Worm (Caenorhabditis elegans) whole organism, L4 larva: Measurements from ENCODE around the gene nhr-272.

ENCODE experiments used
- D1046.2 ChIP-seq: fragments of 200-800 bp; sonication (Bioruptor generic); IDR thresholded peaks from 2 replicates; pipeline ENCODE4 v1.3.6; 2022; ENCODE audit warnings: missing genetic modification characterization, missing compliant biosample characterization
- F26F4.8 ChIP-seq: fragments of 200-800 bp; sonication (Bioruptor generic); conservative IDR thresholded peaks from 2 replicates; pipeline ENCODE4 v1.3.6; 2022; ENCODE audit warnings: missing genetic modification characterization, missing compliant biosample characterization
- F49E8.2 ChIP-seq: sonication (generic microtip); optimal IDR thresholded peaks from 2 replicates; lab custom pipeline; 2016; ENCODE audit warnings: missing compliant biosample characterization, mild to moderate bottlenecking, missing genetic modification characterization, borderline replicate concordance
- R02D3.7 ChIP-seq: fragments of 150-350 bp; sonication (generic microtip); optimal IDR thresholded peaks from 3 replicates; lab custom pipeline; 2014; ENCODE audit warnings: missing biosample characterization, missing genetic modification characterization
- T26A8.4 ChIP-seq: fragments of 200-800 bp; sonication (Bioruptor generic); IDR thresholded peaks from 2 replicates; pipeline ENCODE4 v1.3.6; 2022; ENCODE audit warnings: missing genetic modification characterization, missing compliant biosample characterization
- Y105C5A.15 ChIP-seq: fragments of 200-800 bp; sonication (Bioruptor generic); IDR thresholded peaks from 2 replicates; pipeline ENCODE4 v1.3.6; 2022; ENCODE audit warnings: missing genetic modification characterization, missing compliant biosample characterization
- aha-1 ChIP-seq: fragments of 150-350 bp; peaks from one replicate; lab custom pipeline; 2014; ENCODE audit warnings: missing biosample characterization, missing genetic modification characterization
- arid-1 ChIP-seq: fragments of 200-800 bp; sonication (Bioruptor generic); conservative IDR thresholded peaks from 2 replicates; pipeline ENCODE4 v1.3.6; 2022; ENCODE audit warnings: missing genetic modification reagents, missing genetic modification characterization, missing compliant biosample characterization
- ceh-20 ChIP-seq: fragments of 200-800 bp; sonication (Bioruptor generic); IDR thresholded peaks from 2 replicates; pipeline ENCODE4 v1.3.6; 2022; ENCODE audit warnings: missing genetic modification reagents, missing genetic modification characterization, missing compliant biosample characterization
- ceh-28 ChIP-seq: fragments of 150-350 bp; optimal IDR thresholded peaks from 2 replicates; lab custom pipeline; 2014; ENCODE audit warnings: missing biosample characterization, missing genetic modification reagents, missing genetic modification characterization
- ceh-32 ChIP-seq: sonication (generic microtip); optimal IDR thresholded peaks from 2 replicates; lab custom pipeline; 2016; ENCODE audit warnings: mild to moderate bottlenecking, missing genetic modification characterization, missing compliant biosample characterization; ENCODE audit not compliant: poor library complexity
- ceh-62 ChIP-seq: sonication (generic microtip); optimal IDR thresholded peaks from 2 replicates; lab custom pipeline; 2017; ENCODE audit warnings: missing biosample characterization, missing genetic modification characterization
- ceh-82 ChIP-seq: sonication (generic microtip); optimal IDR thresholded peaks from 2 replicates; lab custom pipeline; 2017; ENCODE audit warnings: missing biosample characterization, missing genetic modification characterization
- cey-2 ChIP-seq: sonication (generic microtip); optimal IDR thresholded peaks from 3 replicates; lab custom pipeline; 2017; ENCODE audit warnings: missing genetic modification characterization, mild to moderate bottlenecking, missing compliant biosample characterization, antibody characterized with exemption, borderline replicate concordance; ENCODE audit not compliant: insufficient read depth
- ctbp-1 ChIP-seq: fragments of 200-800 bp; sonication (Bioruptor generic); IDR thresholded peaks from 2 replicates; pipeline ENCODE4 v1.3.6; 2022; ENCODE audit warnings: missing genetic modification reagents, missing genetic modification characterization, missing compliant biosample characterization
- daf-12 ChIP-seq: fragments of 150-350 bp; optimal IDR thresholded peaks from 2 replicates; lab custom pipeline; 2014; ENCODE audit warnings: missing biosample characterization, missing genetic modification reagents, missing genetic modification characterization
- daf-19 ChIP-seq: fragments of 200-800 bp; sonication (Bioruptor generic); conservative IDR thresholded peaks from 2 replicates; pipeline ENCODE4 v1.3.6; 2022; ENCODE audit warnings: missing genetic modification characterization, missing compliant biosample characterization
- dmd-8 ChIP-seq: fragments of 200-800 bp; sonication (Bioruptor generic); IDR thresholded peaks from 2 replicates; pipeline ENCODE4 v1.3.6; 2022; ENCODE audit warnings: missing genetic modification characterization, missing compliant biosample characterization
- dpl-1 ChIP-seq: fragments of 150-350 bp; optimal IDR thresholded peaks from 2 replicates; lab custom pipeline; 2014; ENCODE audit warnings: missing biosample characterization, missing genetic modification reagents, missing genetic modification characterization
- duxl-1 ChIP-seq: sonication (generic microtip); optimal IDR thresholded peaks from 2 replicates; lab custom pipeline; 2016; ENCODE audit warnings: mild to moderate bottlenecking, missing genetic modification characterization, moderate library complexity, missing compliant biosample characterization; ENCODE audit not compliant: poor library complexity
- hif-1 ChIP-seq, 2 experiments: sonication (generic microtip); optimal IDR thresholded peaks; 2 replicates each; lab custom pipeline; 2016 to 2017; ENCODE audit warnings: missing compliant biosample characterization in 2 of 2, missing genetic modification characterization in 2 of 2, missing genetic modification reagents in 2 of 2, missing genotype in 2 of 2, mild to moderate bottlenecking in 1 of 2
- hlh-30 ChIP-seq: sonication (generic microtip); optimal IDR thresholded peaks from 2 replicates; lab custom pipeline; 2017; ENCODE audit warnings: antibody characterized with exemption, mild to moderate bottlenecking, missing genetic modification characterization, missing compliant biosample characterization; ENCODE audit not compliant: insufficient read depth
- hmg-1.1 ChIP-seq: fragments of 200-800 bp; sonication (Bioruptor generic); IDR thresholded peaks from 2 replicates; pipeline ENCODE4 v1.3.6; 2022; ENCODE audit warnings: missing genetic modification reagents, missing genetic modification characterization, missing compliant biosample characterization
- lin-13 ChIP-seq: fragments of 150-350 bp; optimal IDR thresholded peaks from 2 replicates; lab custom pipeline; 2014; ENCODE audit warnings: missing biosample characterization, missing genetic modification reagents, missing genetic modification characterization
- lin-39 ChIP-seq: fragments of 150-350 bp; optimal IDR thresholded peaks from 2 replicates; lab custom pipeline; 2014; ENCODE audit warnings: missing biosample characterization, missing genetic modification reagents, missing genetic modification characterization
- mdl-1 ChIP-seq, 2 experiments: fragments of 150-350 bp in 1 of 2; sonication (generic microtip) in 1 of 2; optimal IDR thresholded peaks; 2 replicates each; lab custom pipeline; 2014 to 2017; ENCODE audit warnings: missing biosample characterization in 2 of 2, missing genetic modification characterization in 2 of 2
- mdt-29 ChIP-seq: fragments of 200-800 bp; sonication (Bioruptor generic); IDR thresholded peaks from 2 replicates; pipeline ENCODE4 v1.3.6; 2022; ENCODE audit warnings: missing genetic modification reagents, missing genetic modification characterization, missing compliant biosample characterization
- mep-1 ChIP-seq: fragments of 150-350 bp; sonication (generic microtip); optimal IDR thresholded peaks from 3 replicates; lab custom pipeline; 2014; ENCODE audit warnings: missing biosample characterization, missing genetic modification characterization
- mxl-2 ChIP-seq: fragments of 200-800 bp; sonication (Bioruptor generic); conservative IDR thresholded peaks from 2 replicates; pipeline ENCODE4 v1.3.6; 2022; ENCODE audit warnings: missing genetic modification reagents, missing genetic modification characterization, missing compliant biosample characterization
- mxl-3 ChIP-seq: fragments of 200-800 bp; sonication (Bioruptor generic); optimal IDR thresholded peaks from 2 replicates; lab custom pipeline; 2018; ENCODE audit warnings: mild to moderate bottlenecking, missing genetic modification characterization, missing compliant biosample characterization
- nhr-11 ChIP-seq: fragments of 150-350 bp; optimal IDR thresholded peaks from 2 replicates; lab custom pipeline; 2014; ENCODE audit warnings: missing biosample characterization, missing genetic modification characterization
- nhr-111 ChIP-seq: fragments of 200-800 bp; sonication (Bioruptor generic); optimal IDR thresholded peaks from 2 replicates; lab custom pipeline; 2018; ENCODE audit warnings: mild to moderate bottlenecking, missing genetic modification characterization, missing compliant biosample characterization
- nhr-237 ChIP-seq: sonication (generic microtip); optimal IDR thresholded peaks from 2 replicates; lab custom pipeline; 2017; ENCODE audit warnings: missing biosample characterization, missing genetic modification characterization
- nhr-42 ChIP-seq: fragments of 200-800 bp; sonication (Bioruptor generic); IDR thresholded peaks from 2 replicates; pipeline ENCODE4 v1.3.6; 2022; ENCODE audit warnings: missing genetic modification characterization, missing compliant biosample characterization
- nhr-6 ChIP-seq: fragments of 150-350 bp; optimal IDR thresholded peaks from 2 replicates; lab custom pipeline; 2014; ENCODE audit warnings: missing biosample characterization, missing genetic modification characterization
- saeg-2 ChIP-seq: fragments of 200-800 bp; sonication (Bioruptor generic); IDR thresholded peaks from 2 replicates; pipeline ENCODE4 v1.3.6; 2022; ENCODE audit warnings: missing genetic modification reagents, missing genetic modification characterization, missing compliant biosample characterization
- sdz-12 ChIP-seq: fragments of 200-800 bp; sonication (Bioruptor generic); optimal IDR thresholded peaks from 2 replicates; lab custom pipeline; 2018; ENCODE audit warnings: mild to moderate bottlenecking, missing genetic modification characterization, missing compliant biosample characterization
- snpc-1.2 ChIP-seq: fragments of 200-800 bp; sonication (Bioruptor generic); IDR thresholded peaks from 2 replicates; pipeline ENCODE4 v1.3.6; 2022; ENCODE audit warnings: missing genetic modification reagents, missing genetic modification characterization, missing compliant biosample characterization
- spr-3 ChIP-seq: fragments of 200-800 bp; sonication (Bioruptor generic); optimal IDR thresholded peaks from 2 replicates; lab custom pipeline; 2018; ENCODE audit warnings: mild to moderate bottlenecking, missing genetic modification characterization, missing compliant biosample characterization
- unc-39 ChIP-seq: sonication (generic microtip); optimal IDR thresholded peaks from 2 replicates; lab custom pipeline; 2017; ENCODE audit warnings: missing biosample characterization, missing genetic modification characterization
- unc-62 ChIP-seq, 3 experiments: fragments of 150-350 bp in 1 of 3; sonication (generic microtip); optimal IDR thresholded peaks in 2 of 3; peaks in 1 of 3; 1 replicate in 1 of 3; 2 replicates in 2 of 3; lab custom pipeline; 2014 to 2017; ENCODE audit warnings: missing biosample characterization in 3 of 3, missing genetic modification characterization in 3 of 3, missing genetic modification reagents in 3 of 3, missing genotype in 1 of 3
- zfp-2 ChIP-seq: sonication (generic microtip); optimal IDR thresholded peaks from 2 replicates; lab custom pipeline; 2016; ENCODE audit warnings: mild to moderate bottlenecking, missing genetic modification characterization, missing compliant biosample characterization
- zip-11 ChIP-seq: fragments of 200-800 bp; sonication (Bioruptor generic); IDR thresholded peaks from 2 replicates; pipeline ENCODE4 v1.3.6; 2022; ENCODE audit warnings: missing genetic modification characterization, missing compliant biosample characterization
- ztf-11 ChIP-seq: fragments of 150-350 bp; optimal IDR thresholded peaks from 2 replicates; lab custom pipeline; 2014; ENCODE audit warnings: missing biosample characterization, missing genetic modification characterization
- ztf-7 ChIP-seq: fragments of 150-350 bp; optimal IDR thresholded peaks from 2 replicates; lab custom pipeline; 2014; ENCODE audit warnings: missing biosample characterization, missing genetic modification characterization

The nhr-272 gene

ce11 chrX:12667804-12668511 is 36.7 kb downstream of the nhr-272 start, which contains the start of gene nhr-17 (continued):
- TF ChIP-seq nhr-42 (0 out of 2 replicates have a peak, but pooled peaks have one; percentile 9), ztf-11 (no peak), F26F4.8 (GFP tag; lab: Robert Waterston, UW) (no peak), dpl-1 (GFP tag; lab: Kevin White, UChicago) (no peak), unc-62 (GFP tag; optimal IDR thresholded peaks at IDR 0.05 in 1 of 2; lab: Kevin White, UChicago) (peak in 1 of 2 experiments; percentile 88), unc-62 (tag; optimal IDR thresholded peaks at IDR 0.05; lab: Kevin White, UChicago) (no peak), zfp-2 (tag; lab: Kevin White, UChicago) (no peak), ceh-28 (tag; lab: Kevin White, UChicago) (no peak), mdl-1 (tag; optimal IDR thresholded peaks at IDR 0.05; lab: Kevin White, UChicago) (peak in 1 of 2 experiments; percentile 8), F49E8.2 (no peak), lin-13 (no peak), zip-11 (GFP tag; lab: Robert Waterston, UW) (no peak), snpc-1.2 (GFP tag; lab: Robert Waterston, UW) (no peak), nhr-111 (GFP tag; lab: Kevin White, UChicago) (no peak), ceh-82 (no peak), mxl-3 (GFP tag; lab: Kevin White, UChicago) (no peak), ceh-32 (tag; lab: Kevin White, UChicago) (no peak), daf-12 (tag; lab: Kevin White, UChicago) (no peak), nhr-11 (tag; lab: Kevin White, UChicago) (peak; percentile 15), mxl-2 (GFP tag; lab: Robert Waterston, UW) (no peak), cey-2 (tag; lab: Kevin White, UChicago) (no peak), duxl-1 (tag; lab: Kevin White, UChicago) (no peak), D1046.2 (GFP tag; lab: Robert Waterston, UW) (no peak), R02D3.7 (tag; lab: Kevin White, UChicago) (no peak), nhr-6 (tag; lab: Kevin White, UChicago) (no peak), ceh-62 (tag; lab: Kevin White, UChicago) (no peak), unc-39 (tag; lab: Kevin White, UChicago) (no peak), nhr-237 (tag; lab: Kevin White, UChicago) (no peak)

DNA sequence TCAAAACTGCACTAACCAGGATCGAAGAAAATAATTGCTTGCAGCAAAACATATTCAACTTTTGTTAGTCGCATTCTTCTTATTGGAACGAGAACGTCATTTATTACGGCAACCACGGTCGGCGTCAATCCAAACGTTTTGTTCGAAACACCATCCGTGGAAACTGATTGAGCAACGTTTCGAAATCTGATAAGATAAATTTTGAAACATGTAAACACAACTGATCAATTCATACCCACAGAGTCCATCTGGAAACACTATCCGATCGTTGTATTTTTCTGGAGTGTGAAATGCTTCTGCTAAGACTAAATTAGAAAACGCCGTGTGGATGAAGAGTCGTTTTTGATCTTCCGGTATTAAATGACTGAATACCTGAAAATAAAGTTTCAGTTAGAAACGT is 38.8 kb downstream of the nhr-272 start:
- 0 out of 2 replicates have a peak, but pooled peaks have one; percentile 29 for TF ChIP-seq mxl-2 (GFP tag; lab: Robert Waterston, UW)
- peak in 1 of 2 experiments; percentile 35 for TF ChIP-seq unc-62 (GFP tag; optimal IDR thresholded peaks at IDR 0.05 in 1 of 2; lab: Kevin White, UChicago)
- TF ChIP-seq unc-62 (tag; optimal IDR thresholded peaks at IDR 0.05; lab: Kevin White, UChicago), result no peak
- no peak for TF ChIP-seq spr-3 (GFP tag; lab: Kevin White, UChicago)
- TF ChIP-seq hmg-1.1 (GFP tag; lab: Robert Waterston, UW), result 0 out of 2 replicates have a peak, but pooled peaks have one; percentile 20
- TF ChIP-seq aha-1 (tag; lab: Kevin White, UChicago), result peak; percentile 41
- no peak for TF ChIP-seq ztf-11

DNA sequence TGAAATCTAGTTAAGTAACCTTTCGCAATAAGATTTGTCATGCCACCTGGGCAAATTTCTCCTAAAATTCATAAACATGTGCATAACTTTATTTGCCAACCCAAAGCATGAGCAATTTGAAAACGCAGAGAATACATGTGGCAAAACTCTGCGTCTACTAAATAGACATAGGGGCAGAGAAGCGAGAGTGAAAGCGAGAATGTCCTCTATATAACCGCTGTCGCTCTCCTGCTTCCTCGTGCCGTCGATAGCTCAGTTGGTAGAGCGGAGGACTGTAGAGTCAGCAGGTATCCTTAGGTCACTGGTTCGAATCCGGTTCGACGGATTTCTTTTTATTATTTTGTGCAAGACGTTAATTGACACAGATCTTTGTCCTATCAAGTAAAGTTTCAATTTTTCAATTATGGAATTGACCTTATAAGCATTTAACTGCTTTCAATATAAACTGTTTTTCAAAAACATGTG is 39.6 kb downstream of the nhr-272 start:
- TF ChIP-seq mdt-29 (GFP tag; lab: Robert Waterston, UW) (peak; percentile 86), lin-39 (no peak), nhr-6 (tag; lab: Kevin White, UChicago) (peak; percentile 32), hlh-30 (peak; percentile 86), dmd-8 (peak; percentile 93), R02D3.7 (tag; lab: Kevin White, UChicago) (no peak), T26A8.4 (peak; percentile 94), hif-1 (tag; optimal IDR thresholded peaks at IDR 0.05; lab: Kevin White, UChicago) (peak; percentile 30 to 66), arid-1 (peak; percentile 95), saeg-2 (GFP tag; lab: Robert Waterston, UW) (peak; percentile 77), ztf-7 (tag; lab: Kevin White, UChicago) (peak; percentile 54), daf-19 (GFP tag; lab: Robert Waterston, UW) (peak; percentile 91), sdz-12 (GFP tag; lab: Kevin White, UChicago) (peak; percentile 89), ceh-20 (peak; percentile 73), zip-11 (GFP tag; lab: Robert Waterston, UW) (peak; percentile 79; the same call in 1 of the 2 replicates), duxl-1 (tag; lab: Kevin White, UChicago) (peak; percentile 85), Y105C5A.15 (GFP tag; lab: Robert Waterston, UW) (peak; percentile 97), mep-1 (peak; percentile 85), ctbp-1 (GFP tag; lab: Robert Waterston, UW) (peak; percentile 94)
